Fruit fly (Drosophila melanogaster) whole organism: ENCODE data around the gene tutl.

ENCODE experiments used
- EcR ChIP-seq, 2 experiments: fragments of >200 bp; optimal IDR thresholded peaks; 2 replicates each; lab custom pipeline; 2017; ENCODE audit warnings: missing biosample characterization in 2 of 2, missing genetic modification characterization in 2 of 2, missing genetic modification reagents in 2 of 2
- psq ChIP-seq: fragments of >200 bp; optimal IDR thresholded peaks from 2 replicates; lab custom pipeline; 2017

dm6 chr2L:4281810-4282209, 1.1 kb upstream of the tutl start:
- TF ChIP-seq EcR (GFP tag; optimal IDR thresholded peaks at IDR 0.05; lab: Kevin White, UChicago) (no peak), psq (lab: Kevin White, UChicago) (no peak)
